Worm (Caenorhabditis elegans) whole organism, midembryonic: ENCODE data around the gene Y60C6A.3.

ENCODE experiments used
- T22C8.4 ChIP-seq: fragments of 200-800 bp; sonication (Bioruptor generic); IDR thresholded peaks from 2 replicates; pipeline ENCODE4 v1.3.6; 2022; ENCODE audit warnings: missing genetic modification characterization, missing compliant biosample characterization
- klf-2 ChIP-seq: fragments of 200-800 bp; sonication (Bioruptor generic); conservative IDR thresholded peaks from 2 replicates; pipeline ENCODE4 v1.3.6; 2022; ENCODE audit warnings: missing genetic modification reagents, missing genetic modification characterization, missing compliant biosample characterization
- ref-1 ChIP-seq: fragments of 200-800 bp; sonication (Bioruptor generic); conservative IDR thresholded peaks from 2 replicates; pipeline ENCODE4 v1.3.6; 2022; ENCODE audit warnings: missing genetic modification reagents, missing genetic modification characterization, missing compliant biosample characterization
- tab-1 ChIP-seq: fragments of 200-800 bp; sonication (Bioruptor generic); IDR thresholded peaks from 2 replicates; pipeline ENCODE4 v1.3.6; 2022; ENCODE audit warnings: missing genetic modification characterization, missing compliant biosample characterization
- ztf-23 ChIP-seq: fragments of 200-800 bp; sonication (Bioruptor generic); IDR thresholded peaks from 2 replicates; pipeline ENCODE4 v1.3.6; 2022; ENCODE audit warnings: missing genetic modification reagents, missing genetic modification characterization, missing compliant biosample characterization

ce11 chrV:4813825-4814224 is 28.2 kb downstream of the Y60C6A.3 start:
- TF ChIP-seq tab-1 (no peak), T22C8.4 (no peak), ref-1 (no peak), klf-2 (GFP tag; lab: Robert Waterston, UW) (no peak), ztf-23 (GFP tag; lab: Robert Waterston, UW) (no peak)
